ENCODE assay signal across 4 worm cellular contexts in genomic region chrX:16929560-16930332, ce11.
A peak's percentile ranks its signal among the peaks of the same experiment; 100 is the strongest.
TF ChIP-seq lines count a peak whose summit lies in the region.

No protein-coding gene starts in this region.

TF ChIP-seq in whole organism, L2 larva, 48 proteins besides CTCF, POLR2A, EP300 and RAD21 (continued from another document):
- TF ChIP-seq zag-1 (tag; optimal IDR thresholded peaks at IDR 0.05; lab: Kevin White, UChicago) (peak; percentile 89), lsy-2 (tag; optimal IDR thresholded peaks at IDR 0.05; lab: Kevin White, UChicago) (peak; percentile 87 to 95), snpc-4 (tag; optimal IDR thresholded peaks at IDR 0.05; lab: Kevin White, UChicago) (peak; percentile 76), nhr-12 (tag; optimal IDR thresholded peaks at IDR 0.05; lab: Kevin White, UChicago) (peak; percentile 29), ztf-1 (GFP tag; conservative IDR thresholded peaks at IDR 0.05; lab: Robert Waterston, UW) (0 out of 2 replicates have a peak, but pooled peaks have one; percentile 88), blmp-1 (tag; optimal IDR thresholded peaks at IDR 0.05; lab: Kevin White, UChicago; ENCODE audit: insufficient read depth) (peak; percentile 94), nhr-237 (tag; optimal IDR thresholded peaks at IDR 0.05; lab: Kevin White, UChicago) (peak; percentile 77), nhr-129 (tag; optimal IDR thresholded peaks at IDR 0.05; lab: Kevin White, UChicago) (peak; percentile 99), ztf-4 (tag; optimal IDR thresholded peaks at IDR 0.05; lab: Kevin White, UChicago) (peak; percentile 97), mab-5 (tag; optimal IDR thresholded peaks at IDR 0.05; lab: Kevin White, UChicago) (peak; percentile 87), fos-1 (tag; optimal IDR thresholded peaks at IDR 0.05; lab: Kevin White, UChicago) (peak; percentile 96), aly-2 (tag; optimal IDR thresholded peaks at IDR 0.05; lab: Kevin White, UChicago) (no peak), lin-13 (GFP tag; optimal IDR thresholded peaks at IDR 0.05; lab: Kevin White, UChicago) (peak; percentile 96), alr-1 (tag; optimal IDR thresholded peaks at IDR 0.05; lab: Kevin White, UChicago) (peak; percentile 75), nhr-21 (tag; optimal IDR thresholded peaks at IDR 0.05; lab: Kevin White, UChicago) (peak; percentile 98), F13H6.1 (tag; optimal IDR thresholded peaks at IDR 0.05; lab: Kevin White, UChicago) (peak; percentile 99), elt-1 (tag; optimal IDR thresholded peaks at IDR 0.05; lab: Kevin White, UChicago) (no peak), nhr-6 (tag; optimal IDR thresholded peaks at IDR 0.05; lab: Kevin White, UChicago) (peak; percentile 95), unc-39 (tag; optimal IDR thresholded peaks at IDR 0.05; lab: Kevin White, UChicago) (peak; percentile 66), skn-1 (tag; optimal IDR thresholded peaks at IDR 0.05; lab: Kevin White, UChicago) (no peak), ama-1 (optimal IDR thresholded peaks at IDR 0.05; lab: Kevin White, UChicago) (peak; percentile 100), nhr-77 (tag; optimal IDR thresholded peaks at IDR 0.05; lab: Kevin White, UChicago) (no peak), crh-2 (tag; optimal IDR thresholded peaks at IDR 0.05; lab: Kevin White, UChicago) (peak; percentile 99), gmeb-1 (tag; optimal IDR thresholded peaks at IDR 0.05; lab: Kevin White, UChicago) (peak; percentile 82), nhr-23 (tag; optimal IDR thresholded peaks at IDR 0.05; lab: Kevin White, UChicago) (no peak), mbf-1 (tag; optimal IDR thresholded peaks at IDR 0.05; lab: Kevin White, UChicago) (no peak)

TF ChIP-seq in whole organism, L4 larva, 104 proteins besides CTCF, POLR2A, EP300 and RAD21 (continued from another document and continues in another):
- TF ChIP-seq hlh-30 (tag; optimal IDR thresholded peaks at IDR 0.05; lab: Kevin White, UChicago; ENCODE audit: insufficient read depth) = peak; percentile 100
- TF ChIP-seq lsy-2 (tag; optimal IDR thresholded peaks at IDR 0.05; lab: Kevin White, UChicago) = peak; percentile 90 to 95
- no peak for TF ChIP-seq daf-19 (GFP tag; conservative IDR thresholded peaks at IDR 0.05; lab: Robert Waterston, UW)
- TF ChIP-seq zfp-2 (tag; optimal IDR thresholded peaks at IDR 0.05; lab: Kevin White, UChicago) = peak; percentile 76
- peak; percentile 77 for TF ChIP-seq ceh-32 (tag; optimal IDR thresholded peaks at IDR 0.05; lab: Kevin White, UChicago; ENCODE audit: poor library complexity)
- TF ChIP-seq spr-1 (tag; optimal IDR thresholded peaks at IDR 0.05; lab: Kevin White, UChicago) = peak; percentile 91
- no peak; the same call in 1 of the 2 replicates for TF ChIP-seq daf-8 (GFP tag; IDR thresholded peaks at IDR 0.05; lab: Robert Waterston, UW)
- no peak for TF ChIP-seq F49E8.2 (tag; optimal IDR thresholded peaks at IDR 0.05; lab: Kevin White, UChicago; ENCODE audit: borderline replicate concordance)
- TF ChIP-seq T26A8.4 (GFP tag; IDR thresholded peaks at IDR 0.05; lab: Robert Waterston, UW) = peak; percentile 96
- peak; percentile 87 for TF ChIP-seq egl-27 (tag; optimal IDR thresholded peaks at IDR 0.05; lab: Kevin White, UChicago)
- peak; percentile 81 for TF ChIP-seq fkh-10 (GFP tag; optimal IDR thresholded peaks at IDR 0.05; lab: Kevin White, UChicago)
- TF ChIP-seq dmd-6 (GFP tag; IDR thresholded peaks at IDR 0.05; lab: Robert Waterston, UW) = peak; percentile 98
- peak; percentile 84 for TF ChIP-seq duxl-1 (tag; optimal IDR thresholded peaks at IDR 0.05; lab: Kevin White, UChicago; ENCODE audit: poor library complexity)
- no peak for TF ChIP-seq tag-97 (GFP tag; IDR thresholded peaks at IDR 0.05; lab: Robert Waterston, UW)
- peak; percentile 100 for TF ChIP-seq hlh-11 (tag; optimal IDR thresholded peaks at IDR 0.05; lab: Kevin White, UChicago)
- peak; percentile 47; the same call in 1 of the 2 replicates for TF ChIP-seq mxl-2 (GFP tag; conservative IDR thresholded peaks at IDR 0.05; lab: Robert Waterston, UW)
- peak; percentile 99 for TF ChIP-seq nhr-11 (tag; optimal IDR thresholded peaks at IDR 0.05; lab: Kevin White, UChicago)
- TF ChIP-seq dpl-1 (GFP tag; optimal IDR thresholded peaks at IDR 0.05; lab: Kevin White, UChicago) = peak; percentile 68
- peak; percentile 29 for TF ChIP-seq lin-39 (tag; optimal IDR thresholded peaks at IDR 0.05; lab: Kevin White, UChicago)
- peak; percentile 98 for TF ChIP-seq aha-1 (tag; lab: Kevin White, UChicago)
- peak; percentile 90 for TF ChIP-seq php-3 (GFP tag; IDR thresholded peaks at IDR 0.05; lab: Robert Waterston, UW)
- TF ChIP-seq ztf-11 (tag; optimal IDR thresholded peaks at IDR 0.05; lab: Kevin White, UChicago) = no peak
- peak; percentile 95 for TF ChIP-seq tra-1 (GFP tag; IDR thresholded peaks at IDR 0.05; lab: Robert Waterston, UW)
- peak; percentile 67 for TF ChIP-seq ceh-28 (tag; optimal IDR thresholded peaks at IDR 0.05; lab: Kevin White, UChicago)
- TF ChIP-seq dmd-9 (GFP tag; IDR thresholded peaks at IDR 0.05; lab: Robert Waterston, UW) = peak; percentile 76; the same call in 1 of the 2 replicates
- TF ChIP-seq D1046.2 (GFP tag; IDR thresholded peaks at IDR 0.05; lab: Robert Waterston, UW) = peak; percentile 77; the same call in 1 of the 2 replicates
- peak; percentile 82 for TF ChIP-seq mxl-3 (GFP tag; optimal IDR thresholded peaks at IDR 0.05; lab: Kevin White, UChicago)
- TF ChIP-seq rbr-2 (tag; optimal IDR thresholded peaks at IDR 0.05; lab: Kevin White, UChicago) = peak; percentile 97
- peak; percentile 21 for TF ChIP-seq sdz-12 (GFP tag; optimal IDR thresholded peaks at IDR 0.05; lab: Kevin White, UChicago)
- TF ChIP-seq T20F7.1 (GFP tag; optimal IDR thresholded peaks at IDR 0.05; lab: Kevin White, UChicago) = peak; percentile 86
- peak; percentile 6 for TF ChIP-seq nhr-76 (tag; optimal IDR thresholded peaks at IDR 0.05; lab: Kevin White, UChicago)
- peak; percentile 93 for TF ChIP-seq F37D6.2 (tag; optimal IDR thresholded peaks at IDR 0.05; lab: Kevin White, UChicago)
- no peak for TF ChIP-seq Y105C5A.15 (GFP tag; IDR thresholded peaks at IDR 0.05; lab: Robert Waterston, UW)
- TF ChIP-seq attf-4 (tag; optimal IDR thresholded peaks at IDR 0.05; lab: Kevin White, UChicago) = peak; percentile 52
- TF ChIP-seq nhr-25 (tag; optimal IDR thresholded peaks at IDR 0.05; lab: Kevin White, UChicago; ENCODE audit: borderline replicate concordance, insufficient read depth) = peak; percentile 97

TF ChIP-seq in whole organism, late embryonic, 69 proteins besides CTCF, POLR2A, EP300 and RAD21 (continued from another document and continues in another):
- TF ChIP-seq C38D4.7 (GFP tag; optimal IDR thresholded peaks at IDR 0.05; lab: Kevin White, UChicago) (peak; percentile 45), tbx-7 (tag; optimal IDR thresholded peaks at IDR 0.05; lab: Kevin White, UChicago) (peak; percentile 34), unc-42 (tag; optimal IDR thresholded peaks at IDR 0.05; lab: Kevin White, UChicago) (peak; percentile 95), ceh-34 (tag; optimal IDR thresholded peaks at IDR 0.05; lab: Kevin White, UChicago) (peak; percentile 97), ceh-31 (tag; optimal IDR thresholded peaks at IDR 0.05; lab: Kevin White, UChicago) (peak; percentile 99), nhr-232 (tag; optimal IDR thresholded peaks at IDR 0.05; lab: Kevin White, UChicago) (no peak), ceh-48 (tag; optimal IDR thresholded peaks at IDR 0.05; lab: Kevin White, UChicago) (peak; percentile 6), ref-2 (tag; optimal IDR thresholded peaks at IDR 0.05; lab: Kevin White, UChicago) (peak; percentile 99), mec-3 (tag; optimal IDR thresholded peaks at IDR 0.05; lab: Kevin White, UChicago; ENCODE audit: borderline replicate concordance) (peak; percentile 60), ceh-45 (GFP tag; IDR thresholded peaks at IDR 0.05; lab: Robert Waterston, UW) (no peak), rnt-1 (tag; optimal IDR thresholded peaks at IDR 0.05; lab: Kevin White, UChicago) (peak; percentile 97), unc-86 (tag; optimal IDR thresholded peaks at IDR 0.05; lab: Kevin White, UChicago) (peak; percentile 58), pag-3 (tag; optimal IDR thresholded peaks at IDR 0.05; lab: Kevin White, UChicago; ENCODE audit: borderline replicate concordance) (peak; percentile 7), ahr-1 (tag; optimal IDR thresholded peaks at IDR 0.05; lab: Kevin White, UChicago) (peak; percentile 60), hlh-30 (tag; optimal IDR thresholded peaks at IDR 0.05; lab: Kevin White, UChicago; ENCODE audit: insufficient read depth) (peak; percentile 99), fax-1 (tag; optimal IDR thresholded peaks at IDR 0.05; lab: Kevin White, UChicago) (peak; percentile 58), dmd-4 (tag; optimal IDR thresholded peaks at IDR 0.05; lab: Kevin White, UChicago; ENCODE audit: borderline replicate concordance) (peak; percentile 76), tbx-2 (tag; optimal IDR thresholded peaks at IDR 0.05; lab: Kevin White, UChicago) (peak; percentile 98), Y22D7AL.16 (tag; optimal IDR thresholded peaks at IDR 0.05; lab: Kevin White, UChicago) (peak; percentile 47), ceh-2 (tag; optimal IDR thresholded peaks at IDR 0.05; lab: Kevin White, UChicago) (peak; percentile 77), ceh-18 (tag; optimal IDR thresholded peaks at IDR 0.05; lab: Kevin White, UChicago) (peak; percentile 100), madf-2 (tag; optimal IDR thresholded peaks at IDR 0.05; lab: Kevin White, UChicago) (peak; percentile 33), nfya-1 (tag; optimal IDR thresholded peaks at IDR 0.05; lab: Kevin White, UChicago) (peak; percentile 98), ceh-22 (tag; optimal IDR thresholded peaks at IDR 0.05; lab: Kevin White, UChicago) (peak; percentile 75), sox-2 (GFP tag; IDR thresholded peaks at IDR 0.05; lab: Robert Waterston, UW) (no peak; the same call in none of the 2 replicates), odd-2 (tag; optimal IDR thresholded peaks at IDR 0.05; lab: Kevin White, UChicago) (no peak), nhr-11 (tag; optimal IDR thresholded peaks at IDR 0.05; lab: Kevin White, UChicago) (peak; percentile 84), pros-1 (tag; optimal IDR thresholded peaks at IDR 0.05; lab: Kevin White, UChicago) (peak; percentile 93), C08G9.2 (tag; optimal IDR thresholded peaks at IDR 0.05; lab: Kevin White, UChicago) (peak; percentile 74), che-1 (tag; optimal IDR thresholded peaks at IDR 0.05; lab: Kevin White, UChicago) (peak; percentile 56), hlh-13 (GFP tag; optimal IDR thresholded peaks at IDR 0.05; lab: Kevin White, UChicago) (peak; percentile 38), unc-55 (GFP tag; optimal IDR thresholded peaks at IDR 0.05; lab: Kevin White, UChicago) (peak; percentile 98), syd-9 (tag; optimal IDR thresholded peaks at IDR 0.05; lab: Kevin White, UChicago) (peak; percentile 90), ets-4 (tag; optimal IDR thresholded peaks at IDR 0.05; lab: Kevin White, UChicago) (peak; percentile 83), K02D7.2 (tag; optimal IDR thresholded peaks at IDR 0.05; lab: Kevin White, UChicago) (peak; percentile 41), ceh-19 (GFP tag; optimal IDR thresholded peaks at IDR 0.05; lab: Kevin White, UChicago) (peak; percentile 81)

TF ChIP-seq in whole organism, mixed stage, embryonic, 35 proteins besides CTCF, POLR2A, EP300 and RAD21 (continued from another document):
- TF ChIP-seq zip-8 (tag; optimal IDR thresholded peaks at IDR 0.05; lab: Kevin White, UChicago) (peak; percentile 13), lin-32 (GFP tag; optimal IDR thresholded peaks at IDR 0.05; lab: Kevin White, UChicago) (peak; percentile 95), ces-1 (GFP tag; optimal IDR thresholded peaks at IDR 0.05; lab: Kevin White, UChicago) (peak; percentile 96), drap-1 (GFP tag; optimal IDR thresholded peaks at IDR 0.05; lab: Kevin White, UChicago) (peak; percentile 82), ztf-11 (tag; optimal IDR thresholded peaks at IDR 0.05; lab: Kevin White, UChicago) (peak; percentile 84), nhr-2 (tag; optimal IDR thresholded peaks at IDR 0.05; lab: Kevin White, UChicago) (no peak), tbx-8 (GFP tag; optimal IDR thresholded peaks at IDR 0.05; lab: Kevin White, UChicago) (no peak)
